Fruit fly (Drosophila melanogaster) whole organism, embryonic: ENCODE measurements around the gene rec.

Source experiments
- Abd-B ChIP-seq: fragments of 200-800 bp; sonication (Bioruptor generic); optimal IDR thresholded peaks from 2 replicates; lab custom pipeline; 2018; ENCODE audit warnings: missing biosample characterization, mild to moderate bottlenecking, missing genetic modification characterization, moderate library complexity
- Atf6 ChIP-seq: fragments of 200-800 bp; sonication (Bioruptor generic); IDR thresholded peaks from 2 replicates; pipeline ENCODE4 v1.3.6; 2022; ENCODE audit warnings: missing biosample characterization, missing genetic modification characterization
- CG10321 ChIP-seq: fragments of 200-800 bp; sonication (Bioruptor generic); IDR thresholded peaks from 2 replicates; pipeline ENCODE4 v1.3.6; 2022; ENCODE audit warnings: missing biosample characterization, missing genetic modification characterization
- CG11398 ChIP-seq: fragments of 200-800 bp; sonication (Bioruptor generic); optimal IDR thresholded peaks from 2 replicates; lab custom pipeline; 2016; ENCODE audit warnings: missing biosample characterization, missing genetic modification characterization
- CG11696 ChIP-seq: fragments of 200-800 bp; sonication (Bioruptor generic); IDR thresholded peaks from 2 replicates; pipeline ENCODE4 v1.3.6; 2022; ENCODE audit warnings: missing biosample characterization, missing genetic modification characterization
- CG11723 ChIP-seq: fragments of 200-800 bp; sonication (Bioruptor generic); optimal IDR thresholded peaks from 2 replicates; lab custom pipeline; 2017; ENCODE audit warnings: missing biosample characterization, mild to moderate bottlenecking, missing genetic modification characterization
- CG12155 ChIP-seq: fragments of 200-800 bp; sonication (Bioruptor generic); optimal IDR thresholded peaks from 3 replicates; lab custom pipeline; 2016; ENCODE audit warnings: missing biosample characterization, missing genetic modification characterization
- CG12659 ChIP-seq: fragments of 200-800 bp; sonication (Bioruptor generic); optimal IDR thresholded peaks from 3 replicates; lab custom pipeline; 2017; ENCODE audit warnings: mild to moderate bottlenecking, missing biosample characterization, missing genetic modification reagents, missing genetic modification characterization
- CG13296 ChIP-seq: fragments of 200-800 bp; sonication (Bioruptor generic); optimal IDR thresholded peaks from 3 replicates; lab custom pipeline; 2018; ENCODE audit warnings: missing biosample characterization, mild to moderate bottlenecking, missing genetic modification characterization
- CG13775 ChIP-seq: fragments of 200-800 bp; sonication (Bioruptor generic); optimal IDR thresholded peaks from 3 replicates; lab custom pipeline; 2017; ENCODE audit warnings: missing biosample characterization, mild to moderate bottlenecking, missing genetic modification characterization
- CG15073 ChIP-seq: fragments of 200-800 bp; sonication (Bioruptor generic); optimal IDR thresholded peaks from 2 replicates; lab custom pipeline; 2016; ENCODE audit warnings: missing biosample characterization, missing genetic modification characterization
- CG15479 ChIP-seq: fragments of 200-800 bp; sonication (Bioruptor generic); optimal IDR thresholded peaks from 3 replicates; lab custom pipeline; 2019; ENCODE audit warnings: missing biosample characterization, mild to moderate bottlenecking, missing genetic modification characterization, moderate library complexity
- CG16779 ChIP-seq: fragments of 200-800 bp; sonication (Bioruptor generic); IDR thresholded peaks from 2 replicates; pipeline ENCODE4 v1.3.6; 2022; ENCODE audit warnings: missing biosample characterization, missing genetic modification characterization
- CG17359 ChIP-seq: fragments of 200-800 bp; sonication (Bioruptor generic); optimal IDR thresholded peaks from 3 replicates; lab custom pipeline; 2018; ENCODE audit warnings: missing biosample characterization, mild to moderate bottlenecking, missing genetic modification characterization, moderate library complexity
- CG18476 ChIP-seq: fragments of 200-800 bp; sonication (Bioruptor generic); optimal IDR thresholded peaks from 2 replicates; lab custom pipeline; 2016; ENCODE audit warnings: missing biosample characterization, mild to moderate bottlenecking, missing genetic modification characterization
- CG2129 ChIP-seq: fragments of 200-800 bp; sonication (Bioruptor generic); IDR thresholded peaks from 2 replicates; pipeline ENCODE4 v1.3.6; 2022; ENCODE audit warnings: missing biosample characterization, missing genetic modification characterization; ENCODE audit not compliant: partially characterized antibody
- CG2199 ChIP-seq: fragments of 200-800 bp; sonication (Bioruptor generic); IDR thresholded peaks from 3 replicates; pipeline ENCODE4 v1.3.6; 2022; ENCODE audit warnings: missing biosample characterization, missing genetic modification characterization
- CG3065 ChIP-seq: fragments of 200-800 bp; sonication (Bioruptor generic); optimal IDR thresholded peaks from 2 replicates; lab custom pipeline; 2016; ENCODE audit warnings: missing biosample characterization, missing genetic modification characterization
- CG43689 ChIP-seq: fragments of 200-800 bp; sonication (Bioruptor generic); IDR thresholded peaks from 2 replicates; pipeline ENCODE4 v1.3.6; 2022; ENCODE audit warnings: missing biosample characterization, missing genetic modification characterization
- CG4730 ChIP-seq: fragments of 200-800 bp; sonication (Bioruptor generic); IDR thresholded peaks from 2 replicates; pipeline ENCODE4 v1.3.6; 2022; ENCODE audit warnings: missing biosample characterization, missing genetic modification characterization
- CG6654 ChIP-seq: fragments of 200-800 bp; sonication (Bioruptor generic); optimal IDR thresholded peaks from 2 replicates; lab custom pipeline; 2017; ENCODE audit warnings: missing biosample characterization, mild to moderate bottlenecking, missing genetic modification characterization
- CG6683 ChIP-seq: fragments of 200-800 bp; sonication (Bioruptor generic); optimal IDR thresholded peaks from 2 replicates; lab custom pipeline; 2017; ENCODE audit warnings: missing biosample characterization, mild to moderate bottlenecking, missing genetic modification characterization, missing genetic modification reagents
- CG8388 ChIP-seq: fragments of 200-800 bp; sonication (Bioruptor generic); optimal IDR thresholded peaks from 2 replicates; lab custom pipeline; 2019; ENCODE audit warnings: missing biosample characterization, mild to moderate bottlenecking, missing genetic modification characterization, moderate library complexity
- CG8478 ChIP-seq: fragments of >200 bp; optimal IDR thresholded peaks from 2 replicates; lab custom pipeline; 2018
- CG8944 ChIP-seq: fragments of 200-800 bp; sonication (Bioruptor generic); optimal IDR thresholded peaks from 3 replicates; lab custom pipeline; 2016; ENCODE audit warnings: missing biosample characterization, missing genetic modification characterization
- CG9727 ChIP-seq: fragments of 200-800 bp; sonication (Bioruptor generic); optimal IDR thresholded peaks from 3 replicates; lab custom pipeline; 2017; ENCODE audit warnings: missing biosample characterization, mild to moderate bottlenecking, missing genetic modification characterization
- CG9876 ChIP-seq: fragments of 200-800 bp; sonication (Bioruptor generic); optimal IDR thresholded peaks from 2 replicates; lab custom pipeline; 2016; ENCODE audit warnings: missing biosample characterization, missing genetic modification characterization
- Chrac-16 ChIP-seq: fragments of 200-800 bp; sonication (Bioruptor generic); optimal IDR thresholded peaks from 3 replicates; lab custom pipeline; 2016; ENCODE audit warnings: missing biosample characterization, missing genetic modification characterization
- Dad ChIP-seq: fragments of 200-800 bp; sonication (Bioruptor generic); optimal IDR thresholded peaks from 3 replicates; lab custom pipeline; 2016; ENCODE audit warnings: missing biosample characterization, missing genetic modification characterization
- ERR ChIP-seq: fragments of 200-800 bp; sonication (Bioruptor generic); optimal IDR thresholded peaks from 2 replicates; lab custom pipeline; 2016; ENCODE audit warnings: missing biosample characterization, missing genetic modification characterization
- Hmx ChIP-seq: fragments of 200-800 bp; sonication (Bioruptor generic); optimal IDR thresholded peaks from 2 replicates; lab custom pipeline; 2016; ENCODE audit warnings: missing biosample characterization, missing genetic modification characterization
- Hr78 ChIP-seq, 2 experiments: fragments of 200-800 bp in 1 of 2; fragments of >200 bp in 1 of 2; sonication (Bioruptor generic) in 1 of 2; optimal IDR thresholded peaks; 2 replicates each; lab custom pipeline; 2017 to 2019; ENCODE audit warnings: missing biosample characterization in 2 of 2, missing genetic modification characterization in 2 of 2, mild to moderate bottlenecking in 1 of 2, moderate library complexity in 1 of 2
- Lhr ChIP-seq: fragments of 200-800 bp; sonication (Bioruptor generic); optimal IDR thresholded peaks from 3 replicates; lab custom pipeline; 2017; ENCODE audit warnings: mild to moderate bottlenecking, missing biosample characterization, missing genetic modification reagents, missing genetic modification characterization
- Neu2 ChIP-seq: fragments of 200-800 bp; sonication (Bioruptor generic); optimal IDR thresholded peaks from 3 replicates; lab custom pipeline; 2016; ENCODE audit warnings: missing biosample characterization, missing genetic modification characterization, borderline replicate concordance
- Sry-β ChIP-seq: fragments of 200-800 bp; sonication (Bioruptor generic); optimal IDR thresholded peaks from 2 replicates; lab custom pipeline; 2018; ENCODE audit warnings: missing biosample characterization, mild to moderate bottlenecking, missing genetic modification characterization, moderate library complexity
- Xrp1 ChIP-seq: fragments of 200-800 bp; sonication (Bioruptor generic); IDR thresholded peaks from 2 replicates; pipeline ENCODE4 v1.3.6; 2022; ENCODE audit warnings: missing biosample characterization, missing genetic modification characterization
- ac ChIP-seq: fragments of 200-800 bp; sonication (Bioruptor generic); optimal IDR thresholded peaks from 3 replicates; lab custom pipeline; 2017; ENCODE audit warnings: missing biosample characterization, mild to moderate bottlenecking, missing genetic modification characterization
- ara ChIP-seq: fragments of 200-800 bp; sonication (Bioruptor generic); IDR thresholded peaks from 2 replicates; pipeline ENCODE4 v1.3.6; 2022; ENCODE audit warnings: missing biosample characterization, missing genetic modification characterization
- bab2 ChIP-seq: fragments of 200-800 bp; sonication (Bioruptor generic); optimal IDR thresholded peaks from 2 replicates; lab custom pipeline; 2016; ENCODE audit warnings: missing biosample characterization, missing genetic modification characterization
- cato ChIP-seq: fragments of 200-800 bp; sonication (Bioruptor generic); optimal IDR thresholded peaks from 2 replicates; lab custom pipeline; 2016; ENCODE audit warnings: missing biosample characterization, missing genetic modification characterization, borderline replicate concordance
- crc ChIP-seq: fragments of 200-800 bp; sonication (Bioruptor generic); optimal IDR thresholded peaks from 2 replicates; lab custom pipeline; 2016; ENCODE audit warnings: missing biosample characterization, missing genetic modification characterization
- disco-r ChIP-seq: fragments of 200-800 bp; sonication (Bioruptor generic); optimal IDR thresholded peaks from 2 replicates; lab custom pipeline; 2016; ENCODE audit warnings: missing biosample characterization, missing genetic modification characterization
- dmrt99B ChIP-seq: fragments of 200-800 bp; sonication (Bioruptor generic); optimal IDR thresholded peaks from 2 replicates; lab custom pipeline; 2018; ENCODE audit warnings: missing biosample characterization, mild to moderate bottlenecking, missing genetic modification characterization, moderate library complexity
- ftz-f1 ChIP-seq: fragments of 200-800 bp; sonication (Bioruptor generic); optimal IDR thresholded peaks from 2 replicates; lab custom pipeline; 2016; ENCODE audit warnings: missing biosample characterization, missing genetic modification characterization
- lbe ChIP-seq: fragments of 200-800 bp; sonication (Bioruptor generic); optimal IDR thresholded peaks from 2 replicates; lab custom pipeline; 2016; ENCODE audit warnings: missing biosample characterization, mild to moderate bottlenecking, missing genetic modification characterization
- lmd ChIP-seq: fragments of 200-800 bp; sonication (Bioruptor generic); IDR thresholded peaks from 2 replicates; pipeline ENCODE4 v1.3.6; 2022; ENCODE audit warnings: missing biosample characterization, missing genetic modification characterization
- nau ChIP-seq: fragments of 200-800 bp; sonication (Bioruptor generic); optimal IDR thresholded peaks from 3 replicates; lab custom pipeline; 2017; ENCODE audit warnings: missing biosample characterization, mild to moderate bottlenecking, missing genetic modification characterization, missing genetic modification reagents
- nom ChIP-seq: fragments of 200-800 bp; sonication (Bioruptor generic); optimal IDR thresholded peaks from 2 replicates; lab custom pipeline; 2017; ENCODE audit warnings: missing biosample characterization, missing genetic modification characterization, mild to moderate bottlenecking, moderate library complexity, missing genetic modification reagents
- pb ChIP-seq: fragments of 200-800 bp; sonication (Bioruptor generic); optimal IDR thresholded peaks from 3 replicates; lab custom pipeline; 2016; ENCODE audit warnings: missing biosample characterization, missing genetic modification characterization
- pfk ChIP-seq: fragments of 200-800 bp; sonication (Bioruptor generic); optimal IDR thresholded peaks from 2 replicates; lab custom pipeline; 2018; ENCODE audit warnings: missing biosample characterization, mild to moderate bottlenecking, missing genetic modification characterization, moderate library complexity
- slbo ChIP-seq: fragments of 200-800 bp; sonication (Bioruptor generic); IDR thresholded peaks from 2 replicates; pipeline ENCODE4 v1.3.6; 2022; ENCODE audit warnings: missing biosample characterization, missing genetic modification characterization

Gene rec

dm6 chr3R:15793372-15793802 is 39.0 kb downstream of the rec start, which contains the start of gene nsl1 (continued):
- TF ChIP-seq nau: no peak
- no peak for TF ChIP-seq CG11398 (GFP tag; lab: Kevin White, UChicago)
- TF ChIP-seq Dad (GFP tag; lab: Kevin White, UChicago): peak; percentile 22
- TF ChIP-seq CG11696 (GFP tag; lab: Robert Waterston, UW): no peak
- no peak for TF ChIP-seq CG9876
- TF ChIP-seq Lhr: peak; percentile 58
- TF ChIP-seq CG18476: peak; percentile 38
- TF ChIP-seq Atf6 (GFP tag; lab: Robert Waterston, UW): no peak
- no peak for TF ChIP-seq CG15479
- TF ChIP-seq dmrt99B (tag; lab: Kevin White, UChicago): no peak
- TF ChIP-seq Neu2: no peak
- TF ChIP-seq CG2129 (GFP tag; lab: Robert Waterston, UW): peak; percentile 95
- TF ChIP-seq CG6654 (GFP tag; lab: Kevin White, UChicago): no peak
- no peak for TF ChIP-seq CG8944 (GFP tag; lab: Kevin White, UChicago)
- TF ChIP-seq pb (GFP tag; lab: Kevin White, UChicago): no peak
- peak; percentile 59 for TF ChIP-seq CG9727
- TF ChIP-seq slbo (GFP tag; lab: Robert Waterston, UW): peak; percentile 51; the same call in 1 of the 2 replicates
- TF ChIP-seq ERR (GFP tag; lab: Kevin White, UChicago): no peak
- peak; percentile 48 for TF ChIP-seq bab2
- TF ChIP-seq CG13296 (GFP tag; lab: Kevin White, UChicago): no peak
- TF ChIP-seq CG15073 (GFP tag; lab: Kevin White, UChicago): no peak
- no peak for TF ChIP-seq CG17359
- TF ChIP-seq CG10321 (GFP tag; lab: Robert Waterston, UW): peak; percentile 99
- TF ChIP-seq lbe: peak; percentile 79
- TF ChIP-seq cato: no peak
- TF ChIP-seq Hr78 (GFP tag; optimal IDR thresholded peaks at IDR 0.05; lab: Kevin White, UChicago): no peak
- no peak for TF ChIP-seq crc (GFP tag; lab: Kevin White, UChicago)
- peak; percentile 21 for TF ChIP-seq Sry-β
- peak; percentile 33 for TF ChIP-seq CG13775 (GFP tag; lab: Kevin White, UChicago)
- TF ChIP-seq CG8478 (lab: Kevin White, UChicago): peak; percentile 89
- TF ChIP-seq Xrp1 (GFP tag; lab: Robert Waterston, UW): no peak; the same call in 1 of the 2 replicates
- peak; percentile 25; the same call in 1 of the 2 replicates for TF ChIP-seq ara
- TF ChIP-seq nom (GFP tag; lab: Kevin White, UChicago): peak; percentile 88
- no peak for TF ChIP-seq ac (GFP tag; lab: Kevin White, UChicago)
- no peak for TF ChIP-seq CG16779 (GFP tag; lab: Robert Waterston, UW)
- no peak for TF ChIP-seq Hmx (GFP tag; lab: Kevin White, UChicago)
- TF ChIP-seq disco-r (GFP tag; lab: Kevin White, UChicago): no peak
- no peak for TF ChIP-seq CG8388 (GFP tag; lab: Kevin White, UChicago)
- TF ChIP-seq CG6683 (GFP tag; lab: Kevin White, UChicago): no peak
- peak; percentile 44 for TF ChIP-seq Chrac-16
- peak; percentile 87 for TF ChIP-seq CG12659 (GFP tag; lab: Kevin White, UChicago)
- TF ChIP-seq pfk (GFP tag; lab: Kevin White, UChicago): no peak
- peak; percentile 16 for TF ChIP-seq CG3065 (GFP tag; lab: Kevin White, UChicago)
- TF ChIP-seq Abd-B (GFP tag; lab: Kevin White, UChicago): peak; percentile 1
- no peak for TF ChIP-seq CG11723
- no peak for TF ChIP-seq CG43689
- TF ChIP-seq CG2199: 0 out of 3 replicates have a peak, but pooled peaks have one; percentile 44
- TF ChIP-seq lmd (GFP tag; lab: Robert Waterston, UW): peak; percentile 49; the same call in 1 of the 2 replicates
- TF ChIP-seq ftz-f1 (GFP tag; lab: Kevin White, UChicago): peak; percentile 44
- TF ChIP-seq CG12155 (GFP tag; lab: Kevin White, UChicago): peak; percentile 97
- no peak for TF ChIP-seq CG4730 (GFP tag; lab: Robert Waterston, UW)
